Fruit fly (Drosophila melanogaster): ENCODE results near the gene CG8661.

dm6 chrX:17244854-17245253, 39.4 kb downstream of the CG8661 start, which contains the start of gene CG8915:
- TF ChIP-seq CG14441 (GFP tag; IDR thresholded peaks at IDR 0.05) (no peak), CG17186 (GFP tag; optimal IDR thresholded peaks at IDR 0.05) (peak; percentile 16), Xbp1 (GFP tag; optimal IDR thresholded peaks at IDR 0.05) (no peak), CG17361 (GFP tag; IDR thresholded peaks at IDR 0.05) (no peak), bowl (GFP tag; IDR thresholded peaks at IDR 0.05) (no peak), Gug (GFP tag; IDR thresholded peaks at IDR 0.05) (no peak), Mad (GFP tag; optimal IDR thresholded peaks at IDR 0.05) (no peak), CG7786 (GFP tag; optimal IDR thresholded peaks at IDR 0.05) (no peak), bab2 (GFP tag; optimal IDR thresholded peaks at IDR 0.05) (no peak), CG15269 (tag; optimal IDR thresholded peaks at IDR 0.05) (no peak), zfh2 (GFP tag; optimal IDR thresholded peaks at IDR 0.05) (no peak), Bteb2 (GFP tag; optimal IDR thresholded peaks at IDR 0.05) (no peak), CG12744 (GFP tag; optimal IDR thresholded peaks at IDR 0.05) (no peak), p53 (GFP tag; optimal IDR thresholded peaks at IDR 0.05) (no peak)
